Fruit fly (Drosophila melanogaster) whole organism, prepupa: ENCODE data around the gene Ssadh.

Experiments used
- Blimp-1 ChIP-seq: fragments of 200-800 bp; sonication (Bioruptor generic); optimal IDR thresholded peaks from 3 replicates; lab custom pipeline; 2017; ENCODE audit warnings: missing biosample characterization, missing genetic modification characterization, mild to moderate bottlenecking, moderate library complexity, missing genetic modification reagents
- CG10631 ChIP-seq: fragments of 200-800 bp; sonication (Bioruptor generic); optimal IDR thresholded peaks from 2 replicates; lab custom pipeline; 2016; ENCODE audit warnings: missing biosample characterization, missing genetic modification characterization
- CG10669 ChIP-seq: fragments of 200-800 bp; sonication (Bioruptor generic); optimal IDR thresholded peaks from 3 replicates; lab custom pipeline; 2018; ENCODE audit warnings: missing biosample characterization, mild to moderate bottlenecking, missing genetic modification characterization, moderate library complexity
- CG11294 ChIP-seq: fragments of 200-800 bp; sonication (Bioruptor generic); IDR thresholded peaks from 2 replicates; pipeline ENCODE4 v1.3.6; 2022; ENCODE audit warnings: missing biosample characterization, missing genetic modification characterization
- CG11762 ChIP-seq: fragments of 200-800 bp; sonication (Bioruptor generic); optimal IDR thresholded peaks from 3 replicates; lab custom pipeline; 2016; ENCODE audit warnings: missing biosample characterization, missing genetic modification characterization; ENCODE audit not compliant: insufficient read depth
- CG15336 ChIP-seq: fragments of 200-800 bp; sonication (Bioruptor generic); IDR thresholded peaks from 2 replicates; pipeline ENCODE4 v1.3.6; 2022; ENCODE audit warnings: missing biosample characterization, missing genetic modification characterization
- CG1621 ChIP-seq: fragments of 200-800 bp; sonication (Bioruptor generic); optimal IDR thresholded peaks from 3 replicates; lab custom pipeline; 2018; ENCODE audit warnings: missing biosample characterization, mild to moderate bottlenecking, missing genetic modification characterization
- CG16779 ChIP-seq: fragments of 200-800 bp; sonication (Bioruptor generic); optimal IDR thresholded peaks from 3 replicates; lab custom pipeline; 2017; ENCODE audit warnings: missing biosample characterization, mild to moderate bottlenecking, missing genetic modification characterization
- CG32006 ChIP-seq: fragments of 200-800 bp; sonication (Bioruptor generic); optimal IDR thresholded peaks from 3 replicates; lab custom pipeline; 2017; ENCODE audit warnings: missing biosample characterization, mild to moderate bottlenecking, missing genetic modification characterization
- CG34406 ChIP-seq: fragments of 200-800 bp; sonication (Bioruptor generic); optimal IDR thresholded peaks from 3 replicates; lab custom pipeline; 2016; ENCODE audit warnings: missing biosample characterization, missing genetic modification characterization
- CG3919 ChIP-seq: fragments of 200-800 bp; sonication (Bioruptor generic); optimal IDR thresholded peaks from 3 replicates; lab custom pipeline; 2016; ENCODE audit warnings: missing biosample characterization, missing genetic modification characterization
- CG4318 ChIP-seq: fragments of 200-800 bp; sonication (Bioruptor generic); optimal IDR thresholded peaks from 3 replicates; lab custom pipeline; 2017; ENCODE audit warnings: missing biosample characterization, mild to moderate bottlenecking, missing genetic modification characterization
- CG6163 ChIP-seq: fragments of 200-800 bp; sonication (Bioruptor generic); IDR thresholded peaks from 3 replicates; pipeline ENCODE4 v1.3.6; 2022; ENCODE audit warnings: missing biosample characterization, missing genetic modification characterization
- CG6276 ChIP-seq: fragments of 200-800 bp; sonication (Bioruptor generic); optimal IDR thresholded peaks from 2 replicates; lab custom pipeline; 2017; ENCODE audit warnings: missing biosample characterization, mild to moderate bottlenecking, missing genetic modification characterization
- CG6792 ChIP-seq: fragments of 200-800 bp; sonication (Bioruptor generic); optimal IDR thresholded peaks from 3 replicates; lab custom pipeline; 2016; ENCODE audit warnings: missing biosample characterization, missing genetic modification characterization
- CG6808 ChIP-seq: fragments of 200-800 bp; sonication (Bioruptor generic); optimal IDR thresholded peaks from 3 replicates; lab custom pipeline; 2017; ENCODE audit warnings: missing biosample characterization, missing genetic modification characterization, mild to moderate bottlenecking, moderate library complexity, missing genetic modification reagents
- CG6854 ChIP-seq: fragments of 200-800 bp; sonication (Bioruptor generic); optimal IDR thresholded peaks from 2 replicates; lab custom pipeline; 2017; ENCODE audit warnings: missing biosample characterization, mild to moderate bottlenecking, missing genetic modification characterization
- CG8319 ChIP-seq: fragments of 200-800 bp; sonication (Bioruptor generic); optimal IDR thresholded peaks from 3 replicates; lab custom pipeline; 2016; ENCODE audit warnings: missing biosample characterization, missing genetic modification characterization
- CG8632 ChIP-seq: fragments of 200-800 bp; sonication (Bioruptor generic); optimal IDR thresholded peaks from 3 replicates; lab custom pipeline; 2016; ENCODE audit warnings: missing biosample characterization, missing genetic modification characterization
- CG9139 ChIP-seq: fragments of 200-800 bp; sonication (Bioruptor generic); optimal IDR thresholded peaks from 3 replicates; lab custom pipeline; 2017; ENCODE audit warnings: missing biosample characterization, mild to moderate bottlenecking, missing genetic modification characterization
- Eip75B ChIP-seq: fragments of 200-800 bp; sonication (Bioruptor generic); optimal IDR thresholded peaks from 3 replicates; lab custom pipeline; 2016; ENCODE audit warnings: missing biosample characterization, missing genetic modification characterization
- Eip78C ChIP-seq: fragments of 200-800 bp; sonication (Bioruptor generic); peaks from one replicate; lab custom pipeline; 2016; ENCODE audit warnings: missing biosample characterization, missing genetic modification characterization
- Eip93F ChIP-seq: fragments of 200-800 bp; sonication (Bioruptor generic); optimal IDR thresholded peaks from 2 replicates; lab custom pipeline; 2016; ENCODE audit warnings: missing biosample characterization, mild to moderate bottlenecking, missing genetic modification characterization
- Ets21C ChIP-seq: fragments of 200-800 bp; sonication (Bioruptor generic); optimal IDR thresholded peaks from 3 replicates; lab custom pipeline; 2016; ENCODE audit warnings: missing biosample characterization, missing genetic modification characterization
- Ets96B ChIP-seq: fragments of 200-800 bp; optimal IDR thresholded peaks from 2 replicates; lab custom pipeline; 2019; ENCODE audit warnings: missing biosample characterization, mild to moderate bottlenecking, missing genetic modification characterization, moderate library complexity
- Gug ChIP-seq: fragments of 200-800 bp; sonication (Bioruptor generic); IDR thresholded peaks from 2 replicates; pipeline ENCODE4 v1.3.6; 2022; ENCODE audit warnings: missing biosample characterization, missing genetic modification characterization
- Hr38 ChIP-seq: sonication (Bioruptor generic); optimal IDR thresholded peaks from 2 replicates; lab custom pipeline; 2016; ENCODE audit warnings: missing biosample characterization, missing genetic modification characterization
- Hr39 ChIP-seq: fragments of 200-800 bp; sonication (Bioruptor generic); optimal IDR thresholded peaks from 2 replicates; lab custom pipeline; 2016; ENCODE audit warnings: missing biosample characterization, missing genetic modification characterization
- Hr4 ChIP-seq: fragments of 200-800 bp; sonication (Bioruptor generic); optimal IDR thresholded peaks from 3 replicates; lab custom pipeline; 2016; ENCODE audit warnings: missing biosample characterization, missing genetic modification characterization
- Lpt ChIP-seq: fragments of 200-800 bp; sonication (Bioruptor generic); optimal IDR thresholded peaks from 3 replicates; lab custom pipeline; 2016; ENCODE audit warnings: missing biosample characterization, missing genetic modification characterization
- Met ChIP-seq: fragments of 200-800 bp; sonication (Bioruptor generic); optimal IDR thresholded peaks from 3 replicates; lab custom pipeline; 2016; ENCODE audit warnings: missing biosample characterization, missing genetic modification characterization
- OdsH ChIP-seq: fragments of 200-800 bp; sonication (Bioruptor generic); optimal IDR thresholded peaks from 3 replicates; lab custom pipeline; 2016; ENCODE audit warnings: missing biosample characterization, missing genetic modification characterization
- Smox ChIP-seq: fragments of 200-800 bp; sonication (Bioruptor generic); optimal IDR thresholded peaks from 3 replicates; lab custom pipeline; 2016; ENCODE audit warnings: missing biosample characterization, missing genetic modification characterization
- Sox102F ChIP-seq: fragments of 200-800 bp; sonication (Bioruptor generic); optimal IDR thresholded peaks from 2 replicates; lab custom pipeline; 2016; ENCODE audit warnings: missing biosample characterization, mild to moderate bottlenecking, missing genetic modification characterization
- Sox15 ChIP-seq: fragments of 200-800 bp; sonication (Bioruptor generic); optimal IDR thresholded peaks from 3 replicates; lab custom pipeline; 2016; ENCODE audit warnings: missing biosample characterization, missing genetic modification characterization
- achi ChIP-seq: fragments of 200-800 bp; sonication (Bioruptor generic); optimal IDR thresholded peaks from 3 replicates; lab custom pipeline; 2016; ENCODE audit warnings: missing biosample characterization, missing genetic modification characterization
- acj6 ChIP-seq: fragments of 200-800 bp; sonication (Bioruptor generic); optimal IDR thresholded peaks from 3 replicates; lab custom pipeline; 2016; ENCODE audit warnings: missing biosample characterization, missing genetic modification characterization
- cyc ChIP-seq: fragments of 200-800 bp; sonication (Bioruptor generic); optimal IDR thresholded peaks from 3 replicates; lab custom pipeline; 2016; ENCODE audit warnings: missing biosample characterization, missing genetic modification characterization
- dac ChIP-seq: fragments of 200-800 bp; sonication (Bioruptor generic); optimal IDR thresholded peaks from 2 replicates; lab custom pipeline; 2017; ENCODE audit warnings: missing biosample characterization, mild to moderate bottlenecking, missing genetic modification characterization
- dsx ChIP-seq: fragments of 200-800 bp; optimal IDR thresholded peaks from 3 replicates; lab custom pipeline; 2019; ENCODE audit warnings: missing biosample characterization, mild to moderate bottlenecking, missing genetic modification characterization, moderate library complexity; ENCODE audit not compliant: poor library complexity, severe bottlenecking
- esn ChIP-seq: fragments of 200-800 bp; sonication (Bioruptor generic); optimal IDR thresholded peaks from 2 replicates; lab custom pipeline; 2016; ENCODE audit warnings: missing biosample characterization, mild to moderate bottlenecking, missing genetic modification characterization, moderate library complexity
- fd59A ChIP-seq: fragments of 200-800 bp; sonication (Bioruptor generic); optimal IDR thresholded peaks from 2 replicates; lab custom pipeline; 2017; ENCODE audit warnings: missing biosample characterization, mild to moderate bottlenecking, missing genetic modification characterization, missing genetic modification reagents
- fd85E ChIP-seq: fragments of 200-800 bp; sonication (Bioruptor generic); optimal IDR thresholded peaks from 3 replicates; lab custom pipeline; 2016; ENCODE audit warnings: missing biosample characterization, missing genetic modification characterization
- fkh ChIP-seq: fragments of 200-800 bp; sonication (Bioruptor generic); optimal IDR thresholded peaks from 3 replicates; lab custom pipeline; 2017; ENCODE audit warnings: missing biosample characterization, mild to moderate bottlenecking, missing genetic modification characterization, moderate library complexity
- lz ChIP-seq: fragments of 200-800 bp; sonication (Bioruptor generic); optimal IDR thresholded peaks from 3 replicates; lab custom pipeline; 2016; ENCODE audit warnings: missing biosample characterization, missing genetic modification characterization
- net ChIP-seq: fragments of 200-800 bp; sonication (Bioruptor generic); optimal IDR thresholded peaks from 3 replicates; lab custom pipeline; 2016; ENCODE audit warnings: missing biosample characterization, missing genetic modification characterization
- pdm3 ChIP-seq: fragments of 200-800 bp; sonication (Bioruptor generic); optimal IDR thresholded peaks from 3 replicates; lab custom pipeline; 2016; ENCODE audit warnings: missing biosample characterization, missing genetic modification characterization
- salr ChIP-seq, 2 experiments: fragments of 200-800 bp; sonication (Bioruptor generic); optimal IDR thresholded peaks; 3 replicates each; lab custom pipeline; 2016 to 2018; ENCODE audit warnings: missing biosample characterization in 2 of 2, missing genetic modification characterization in 2 of 2, mild to moderate bottlenecking in 1 of 2
- spab ChIP-seq: fragments of 200-800 bp; sonication (Bioruptor generic); optimal IDR thresholded peaks from 2 replicates; lab custom pipeline; 2017; ENCODE audit warnings: missing biosample characterization, mild to moderate bottlenecking, missing genetic modification characterization, missing genetic modification reagents
- ss ChIP-seq, 2 experiments: fragments of 200-800 bp; sonication (Bioruptor generic); optimal IDR thresholded peaks; 2 replicates in 1 of 2; 3 replicates in 1 of 2; lab custom pipeline; 2017 to 2018; ENCODE audit warnings: mild to moderate bottlenecking in 2 of 2, missing biosample characterization in 2 of 2, missing genetic modification characterization in 2 of 2, moderate library complexity in 1 of 2
- svp ChIP-seq: fragments of 200-800 bp; sonication (Bioruptor generic); peaks from one replicate; lab custom pipeline; 2016; ENCODE audit warnings: missing biosample characterization, missing genetic modification characterization
- topi ChIP-seq: fragments of 200-800 bp; sonication (Bioruptor generic); optimal IDR thresholded peaks from 3 replicates; lab custom pipeline; 2016; ENCODE audit warnings: missing biosample characterization, missing genetic modification characterization

Ssadh gene

dm6 chr3R:25640463-25640862 lies 13.7 kb upstream of the Ssadh start:
- TF ChIP-seq cyc (GFP tag; lab: Kevin White, UChicago): peak; percentile 92
- peak; percentile 91 for TF ChIP-seq Smox (GFP tag; lab: Kevin White, UChicago)
- peak; percentile 94 for TF ChIP-seq Met (GFP tag; lab: Kevin White, UChicago)
- peak; percentile 92 for TF ChIP-seq lz
- TF ChIP-seq CG3919 (GFP tag; lab: Kevin White, UChicago): peak; percentile 90
- peak; percentile 85 for TF ChIP-seq CG34406 (GFP tag; lab: Kevin White, UChicago)
- TF ChIP-seq esn (GFP tag; lab: Kevin White, UChicago): peak; percentile 96
- TF ChIP-seq CG11762: peak; percentile 84
- TF ChIP-seq acj6 (GFP tag; lab: Kevin White, UChicago): peak; percentile 86
- no peak for TF ChIP-seq CG4318
- peak; percentile 80 for TF ChIP-seq Ets21C (GFP tag; lab: Kevin White, UChicago)
- peak; percentile 92 for TF ChIP-seq Eip75B (GFP tag; lab: Kevin White, UChicago)
- TF ChIP-seq Hr4 (GFP tag; lab: Kevin White, UChicago): peak; percentile 48
- peak; percentile 86 for TF ChIP-seq CG10631 (GFP tag; lab: Kevin White, UChicago)
- TF ChIP-seq CG8632 (GFP tag; lab: Kevin White, UChicago): peak; percentile 87
- TF ChIP-seq CG10669 (GFP tag; lab: Kevin White, UChicago): peak; percentile 83
- TF ChIP-seq dsx (GFP tag; lab: Kevin White, UChicago): peak; percentile 83
- TF ChIP-seq CG9139 (GFP tag; lab: Kevin White, UChicago): peak; percentile 69
- peak; percentile 42 for TF ChIP-seq fd85E (GFP tag; lab: Kevin White, UChicago)
- peak; percentile 89 for TF ChIP-seq CG6808 (GFP tag; lab: Kevin White, UChicago)
- peak; percentile 33; the same call in 1 of the 2 replicates for TF ChIP-seq Gug (GFP tag; lab: Robert Waterston, UW)
- TF ChIP-seq Lpt (GFP tag; lab: Kevin White, UChicago): peak; percentile 42
- TF ChIP-seq CG6792 (GFP tag; lab: Kevin White, UChicago): peak; percentile 92
- TF ChIP-seq net: peak; percentile 79
- peak; percentile 86 to 90 for TF ChIP-seq ss (GFP tag; optimal IDR thresholded peaks at IDR 0.05; lab: Kevin White, UChicago)
- TF ChIP-seq Ets96B (tag; lab: Kevin White, UChicago): peak; percentile 83
- peak; percentile 85 for TF ChIP-seq pdm3 (GFP tag; lab: Kevin White, UChicago)
- peak; percentile 43 for TF ChIP-seq CG16779 (tag; lab: Kevin White, UChicago)
- peak; percentile 13 to 49 for TF ChIP-seq salr (GFP tag; optimal IDR thresholded peaks at IDR 0.05; lab: Kevin White, UChicago)
- peak; percentile 84 for TF ChIP-seq CG8319
- no peak for TF ChIP-seq CG11294 (GFP tag; lab: Robert Waterston, UW)
- peak; percentile 88 for TF ChIP-seq CG6163 (GFP tag; lab: Robert Waterston, UW)
- TF ChIP-seq topi (GFP tag; lab: Kevin White, UChicago): peak; percentile 93
- peak; percentile 96 for TF ChIP-seq svp
- TF ChIP-seq Sox15 (GFP tag; lab: Kevin White, UChicago): peak; percentile 76
- TF ChIP-seq dac (GFP tag; lab: Kevin White, UChicago): no peak
- peak; percentile 52 for TF ChIP-seq CG32006 (GFP tag; lab: Kevin White, UChicago)
- TF ChIP-seq Sox102F (GFP tag; lab: Kevin White, UChicago): peak; percentile 92
- no peak for TF ChIP-seq CG6276 (GFP tag; lab: Kevin White, UChicago)
- no peak for TF ChIP-seq Hr38 (GFP tag; lab: Kevin White, UChicago)
- peak; percentile 78 for TF ChIP-seq CG1621
- TF ChIP-seq Eip78C (GFP tag; lab: Kevin White, UChicago): peak; percentile 98
- TF ChIP-seq spab (GFP tag; lab: Kevin White, UChicago): peak; percentile 81
- peak; percentile 86 for TF ChIP-seq achi (GFP tag; lab: Kevin White, UChicago)
- TF ChIP-seq CG15336 (GFP tag; lab: Robert Waterston, UW): peak; percentile 31; the same call in 1 of the 2 replicates
- TF ChIP-seq Blimp-1: peak; percentile 81
- peak; percentile 70 for TF ChIP-seq fd59A (GFP tag; lab: Kevin White, UChicago)
- TF ChIP-seq Hr39: peak; percentile 86
- TF ChIP-seq CG6854 (GFP tag; lab: Kevin White, UChicago): peak; percentile 94
- TF ChIP-seq fkh: peak; percentile 21
- peak; percentile 89 for TF ChIP-seq OdsH (GFP tag; lab: Kevin White, UChicago)
- TF ChIP-seq Eip93F (GFP tag; lab: Kevin White, UChicago): peak; percentile 92
